Worm (Caenorhabditis elegans): ENCODE data around the gene T02B11.8.

DNA sequence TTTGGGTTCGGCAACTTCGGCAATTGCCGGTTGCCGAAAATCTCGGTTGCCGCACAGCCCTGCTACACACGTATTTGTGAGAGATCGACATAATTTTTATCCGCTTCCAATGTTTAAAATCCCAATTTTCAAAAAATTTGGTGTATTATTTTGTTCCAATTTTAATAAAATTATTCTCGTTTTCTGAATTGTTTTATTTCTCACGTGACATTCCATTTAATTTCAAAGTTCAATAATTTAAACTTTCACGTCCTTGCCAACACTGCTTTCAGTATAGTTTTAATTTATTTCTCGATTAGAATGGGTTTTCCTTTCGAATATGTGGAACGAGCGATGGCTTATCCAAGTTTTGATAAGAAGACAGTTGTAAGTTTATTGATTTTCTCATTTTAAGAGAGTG, 21.9 kb downstream of the T02B11.8 start, which contains the start of gene K09C6.2:
- TF ChIP-seq Y48G9A.11 (GFP tag; IDR thresholded peaks at IDR 0.05): no peak
- no peak for TF ChIP-seq nhr-77 (tag; optimal IDR thresholded peaks at IDR 0.05)
- TF ChIP-seq F49E8.2 (tag; optimal IDR thresholded peaks at IDR 0.05; ENCODE audit: borderline replicate concordance): no peak
- TF ChIP-seq nhr-11 (tag; optimal IDR thresholded peaks at IDR 0.05): no peak
- TF ChIP-seq ceh-82 (tag; optimal IDR thresholded peaks at IDR 0.05): no peak
- no peak for TF ChIP-seq ces-1 (GFP tag; optimal IDR thresholded peaks at IDR 0.05)
- TF ChIP-seq lin-38 (GFP tag; IDR thresholded peaks at IDR 0.05): no peak
- TF ChIP-seq ZK546.5 (tag; optimal IDR thresholded peaks at IDR 0.05): no peak
- TF ChIP-seq pha-4 (GFP tag; IDR thresholded peaks at IDR 0.05): no peak
- TF ChIP-seq pha-4 (tag; optimal IDR thresholded peaks at IDR 0.05): no peak
- TF ChIP-seq mdl-1 (tag; optimal IDR thresholded peaks at IDR 0.05): no peak
